Fruit fly (Drosophila melanogaster) S2 (cell line): ENCODE data around the gene Wwox.

Experiments
- CG8478 ChIP-seq: fragments of >200 bp; optimal IDR thresholded peaks from 2 replicates; lab custom pipeline; 2018
- CTCF ChIP-seq, 2 experiments: fragments of >200 bp; optimal IDR thresholded peaks; 2 replicates each; lab custom pipeline; 2018

DNA sequence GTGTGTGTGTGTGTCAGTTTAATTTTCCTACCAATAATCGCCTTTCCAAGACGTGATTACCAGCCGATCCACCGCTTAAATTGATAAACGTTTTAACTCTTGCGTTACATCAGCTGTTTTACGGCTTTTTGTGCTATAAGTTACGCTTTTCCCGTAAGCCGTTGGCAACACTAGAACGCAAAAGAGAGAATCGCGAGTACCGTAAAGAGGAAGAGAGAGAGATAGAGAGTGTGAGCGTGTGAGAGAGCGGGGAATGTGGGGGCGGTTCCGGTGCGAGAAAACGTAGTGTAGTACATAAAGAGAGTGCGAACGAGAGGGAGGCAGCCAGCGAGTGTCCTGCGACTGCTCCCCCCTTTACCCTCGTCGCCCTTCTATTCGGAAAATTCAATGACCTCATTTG is 27.5 kb upstream of the Wwox start:
- TF ChIP-seq CG8478 (lab: Kevin White, UChicago) (no peak), CTCF (optimal IDR thresholded peaks at IDR 0.05; lab: Kevin White, UChicago) (no peak)
